Worm (Caenorhabditis elegans) whole organism, mixed stage, embryonic: Measurements from ENCODE around the gene F18A11.2.

Experiments used
- bed-3 ChIP-seq: fragments of 200-800 bp; sonication (Bioruptor generic); optimal IDR thresholded peaks from 3 replicates; lab custom pipeline; 2018; ENCODE audit warnings: mild to moderate bottlenecking, missing genetic modification characterization, moderate library complexity, missing compliant biosample characterization
- ceh-43 ChIP-seq: fragments of 200-800 bp; sonication (Bioruptor generic); optimal IDR thresholded peaks from 2 replicates; lab custom pipeline; 2018; ENCODE audit warnings: mild to moderate bottlenecking, missing genetic modification characterization, moderate library complexity, missing compliant biosample characterization
- cnd-1 ChIP-seq: fragments of 200-800 bp; sonication (Bioruptor generic); optimal IDR thresholded peaks from 2 replicates; lab custom pipeline; 2018; ENCODE audit warnings: mild to moderate bottlenecking, missing genetic modification characterization, missing compliant biosample characterization
- elt-1 ChIP-seq: sonication (generic microtip); optimal IDR thresholded peaks from 2 replicates; lab custom pipeline; 2017; ENCODE audit warnings: missing genetic modification characterization, mild to moderate bottlenecking, missing compliant biosample characterization, antibody characterized with exemption, moderate library complexity, borderline replicate concordance; ENCODE audit not compliant: insufficient read depth
- elt-3 ChIP-seq: fragments of 150-350 bp; optimal IDR thresholded peaks from 2 replicates; lab custom pipeline; 2014; ENCODE audit warnings: missing biosample characterization, missing genetic modification characterization
- lsy-2 ChIP-seq: fragments of 150-350 bp; optimal IDR thresholded peaks from 2 replicates; lab custom pipeline; 2014; ENCODE audit warnings: missing biosample characterization, missing genetic modification characterization
- mep-1 ChIP-seq: fragments of 150-350 bp; optimal IDR thresholded peaks from 2 replicates; lab custom pipeline; 2017; ENCODE audit warnings: missing biosample characterization, missing genetic modification reagents, missing genetic modification characterization, inconsistent platforms
- nhr-12 ChIP-seq: fragments of 150-350 bp; optimal IDR thresholded peaks from 2 replicates; lab custom pipeline; 2014; ENCODE audit warnings: missing biosample characterization, missing genetic modification characterization
- nhr-76 ChIP-seq: sonication (generic microtip); optimal IDR thresholded peaks from 2 replicates; lab custom pipeline; 2017; ENCODE audit warnings: missing biosample characterization, missing genetic modification characterization
- pha-4 ChIP-seq: fragments of 150-350 bp; optimal IDR thresholded peaks from 2 replicates; lab custom pipeline; 2018; ENCODE audit warnings: missing biosample characterization, missing genetic modification reagents, missing genetic modification characterization
- snpc-4 ChIP-seq: fragments of 150-350 bp; optimal IDR thresholded peaks from 2 replicates; lab custom pipeline; 2014; ENCODE audit warnings: missing biosample characterization, missing genetic modification characterization
- sptf-1 ChIP-seq: sonication (generic microtip); optimal IDR thresholded peaks from 2 replicates; lab custom pipeline; 2017; ENCODE audit warnings: mild to moderate bottlenecking, missing genetic modification characterization, moderate library complexity, missing compliant biosample characterization
- ztf-11 ChIP-seq: fragments of 150-350 bp; optimal IDR thresholded peaks from 2 replicates; lab custom pipeline; 2014; ENCODE audit warnings: missing biosample characterization, missing genetic modification characterization

DNA sequence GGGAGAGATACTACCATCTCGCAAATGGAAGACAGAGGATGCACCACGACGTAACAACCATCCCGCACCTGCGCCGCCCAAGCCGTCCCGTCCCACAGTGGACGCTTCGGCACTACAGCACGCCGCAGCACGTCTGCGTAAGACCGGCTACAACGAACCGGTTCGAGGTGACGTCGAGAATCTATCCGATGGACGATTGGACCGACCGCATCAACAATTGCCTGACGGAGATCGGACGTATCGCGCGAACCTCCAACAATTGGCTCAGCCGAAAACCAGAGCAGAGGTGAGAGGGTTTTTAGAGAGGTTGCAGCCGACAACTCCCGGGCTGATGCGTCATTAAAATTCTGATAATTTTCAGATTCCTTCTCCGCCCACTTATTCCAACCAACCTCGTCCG lies 27.7 kb downstream of the F18A11.2 start:
- no peak for TF ChIP-seq pha-4 (tag; lab: Kevin White, UChicago)
- no peak for TF ChIP-seq lsy-2 (tag; lab: Kevin White, UChicago)
- TF ChIP-seq ztf-11: no peak
- no peak for TF ChIP-seq nhr-76 (tag; lab: Kevin White, UChicago)
- no peak for TF ChIP-seq mep-1 (tag; lab: Kevin White, UChicago)
- no peak for TF ChIP-seq ceh-43 (GFP tag; lab: Kevin White, UChicago)
- no peak for TF ChIP-seq elt-3 (tag; lab: Kevin White, UChicago)
- TF ChIP-seq nhr-12 (tag; lab: Kevin White, UChicago): no peak
- no peak for TF ChIP-seq sptf-1 (tag; lab: Kevin White, UChicago)
- TF ChIP-seq snpc-4 (tag; lab: Kevin White, UChicago): no peak
- no peak for TF ChIP-seq elt-1
- TF ChIP-seq bed-3: no peak
- no peak for TF ChIP-seq cnd-1 (tag; lab: Kevin White, UChicago)
